Fruit fly (Drosophila melanogaster): ENCODE data around the gene Dysb.

The Dysb gene

DNA sequence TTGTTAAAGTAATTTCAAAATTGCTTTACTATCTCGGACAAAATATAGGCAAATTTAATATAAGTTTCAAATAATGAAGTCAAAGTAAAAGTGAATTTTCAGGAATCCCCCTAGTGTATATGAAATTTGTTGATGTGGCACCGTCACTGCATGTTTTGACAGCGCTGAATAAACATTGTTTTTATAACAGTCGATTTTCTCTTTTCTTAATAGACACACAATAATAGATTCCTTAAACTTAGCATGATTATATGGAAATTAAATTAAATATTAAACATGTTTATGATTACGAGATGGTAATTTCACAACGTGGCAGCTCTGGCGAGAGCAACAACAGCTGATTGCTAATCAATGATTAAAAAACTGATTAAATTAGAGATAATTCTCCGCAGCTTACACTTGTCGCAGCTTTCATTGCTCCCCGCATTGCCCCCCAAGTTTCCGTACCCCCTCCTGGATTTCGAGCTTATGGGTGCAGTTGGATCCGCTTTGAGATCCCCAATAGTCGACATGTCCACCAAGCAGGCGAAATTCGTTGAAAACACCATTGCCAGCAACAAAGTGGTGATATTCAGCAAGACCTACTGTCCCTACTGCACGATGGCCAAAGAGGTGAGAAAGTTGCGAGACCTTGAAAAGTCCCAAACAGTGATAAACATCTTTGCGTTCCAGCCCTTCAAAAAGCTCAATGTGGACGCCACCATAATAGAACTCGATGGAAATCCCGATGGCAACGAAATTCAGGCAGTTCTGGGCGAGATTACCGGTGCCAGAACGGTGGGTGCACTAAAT lies 1.7 kb downstream of the Dysb start, which contains the start of gene Grx1 (continued):
- TF ChIP-seq maf-S (GFP tag; optimal IDR thresholded peaks at IDR 0.05) (peak; percentile 31), abd-A (tag; optimal IDR thresholded peaks at IDR 0.05) (no peak), Sry-β (GFP tag; optimal IDR thresholded peaks at IDR 0.05) (no peak), esg (GFP tag; conservative IDR thresholded peaks at IDR 0.05) (no peak; the same call in 1 of the 2 replicates), Dref (GFP tag; IDR thresholded peaks at IDR 0.05) (no peak), gt (GFP tag; IDR thresholded peaks at IDR 0.05) (no peak), CG11456 (GFP tag; IDR thresholded peaks at IDR 0.05) (0 out of 3 replicates have a peak, but pooled peaks have one; percentile 8), vvl (GFP tag; IDR thresholded peaks at IDR 0.05) (peak; percentile 67), CG1832 (GFP tag; optimal IDR thresholded peaks at IDR 0.05) (no peak), CG8388 (GFP tag; optimal IDR thresholded peaks at IDR 0.05) (peak; percentile 29), Sry-δ (GFP tag; optimal IDR thresholded peaks at IDR 0.05) (peak; percentile 4), CG9609 (GFP tag; optimal IDR thresholded peaks at IDR 0.05) (peak; percentile 14), CG5953 (GFP tag; IDR thresholded peaks at IDR 0.05) (no peak), GATAe (GFP tag; conservative IDR thresholded peaks at IDR 0.05) (peak; percentile 81), CG3163 (GFP tag; optimal IDR thresholded peaks at IDR 0.05) (peak; percentile 17), CG14441 (GFP tag; IDR thresholded peaks at IDR 0.05) (peak; percentile 47), gfzf (GFP tag; optimal IDR thresholded peaks at IDR 0.05) (peak; percentile 5), ttk (GFP tag; IDR thresholded peaks at IDR 0.05) (no peak), pb (GFP tag; optimal IDR thresholded peaks at IDR 0.05) (no peak), CG17359 (tag; optimal IDR thresholded peaks at IDR 0.05) (peak; percentile 8), CG2678 (tag; optimal IDR thresholded peaks at IDR 0.05) (peak; percentile 63), CG10565 (GFP tag; optimal IDR thresholded peaks at IDR 0.05) (no peak), CG4404 (GFP tag; IDR thresholded peaks at IDR 0.05) (no peak), trem (tag; optimal IDR thresholded peaks at IDR 0.05) (peak; percentile 59), gcm (GFP tag; optimal IDR thresholded peaks at IDR 0.05) (peak; percentile 55), CG13775 (GFP tag; optimal IDR thresholded peaks at IDR 0.05) (peak; percentile 53), gsb-n (tag; optimal IDR thresholded peaks at IDR 0.05) (peak; percentile 54), Elba2 (GFP tag; optimal IDR thresholded peaks at IDR 0.05) (no peak), Oaz (GFP tag; IDR thresholded peaks at IDR 0.05) (no peak), CG6254 (GFP tag; optimal IDR thresholded peaks at IDR 0.05) (no peak), Dbx (GFP tag; IDR thresholded peaks at IDR 0.05) (0 out of 3 replicates have a peak, but pooled peaks have one; percentile 41), hkb (optimal IDR thresholded peaks at IDR 0.05) (no peak), hkb (GFP tag; IDR thresholded peaks at IDR 0.05) (peak; percentile 53; the same call in 1 of the 2 replicates), CG2875 (GFP tag; optimal IDR thresholded peaks at IDR 0.05) (no peak), emc (GFP tag; optimal IDR thresholded peaks at IDR 0.05) (no peak), CG9437 (GFP tag; optimal IDR thresholded peaks at IDR 0.05) (peak; percentile 37), Ptx1 (GFP tag; IDR thresholded peaks at IDR 0.05) (peak; percentile 52), CG6654 (GFP tag; optimal IDR thresholded peaks at IDR 0.05) (no peak), CG4854 (GFP tag; optimal IDR thresholded peaks at IDR 0.05) (peak; percentile 8), Spps (tag; optimal IDR thresholded peaks at IDR 0.05) (peak; percentile 20), CG7928 (GFP tag; optimal IDR thresholded peaks at IDR 0.05) (peak; percentile 40), knrl (GFP tag; IDR thresholded peaks at IDR 0.05; ENCODE audit: partially characterized antibody) (no peak), CG31388 (GFP tag; optimal IDR thresholded peaks at IDR 0.05) (no peak), gro (GFP tag; optimal IDR thresholded peaks at IDR 0.05) (no peak), zf30C (GFP tag; optimal IDR thresholded peaks at IDR 0.05) (no peak), Abd-B (GFP tag; optimal IDR thresholded peaks at IDR 0.05) (no peak), gsb (GFP tag; IDR thresholded peaks at IDR 0.05) (no peak), CG1792 (GFP tag; optimal IDR thresholded peaks at IDR 0.05) (no peak), tio (GFP tag; optimal IDR thresholded peaks at IDR 0.05) (peak; percentile 15), chm (GFP tag; IDR thresholded peaks at IDR 0.05) (no peak)
